Worm (Caenorhabditis elegans) whole organism, L4 larva: ENCODE measurements around the gene Y48C3A.18.

ENCODE experiments used
- F10B5.3 ChIP-seq: sonication (generic microtip); optimal IDR thresholded peaks from 2 replicates; lab custom pipeline; 2016; ENCODE audit warnings: mild to moderate bottlenecking, missing genetic modification characterization, missing compliant biosample characterization
- F37D6.2 ChIP-seq: sonication (generic microtip); optimal IDR thresholded peaks from 2 replicates; lab custom pipeline; 2016; ENCODE audit warnings: mild to moderate bottlenecking, missing genetic modification characterization, missing compliant biosample characterization
- Y5F2A.4 ChIP-seq: fragments of 200-800 bp; sonication (Bioruptor generic); optimal IDR thresholded peaks from 2 replicates; lab custom pipeline; 2018; ENCODE audit warnings: mild to moderate bottlenecking, missing genetic modification characterization, missing compliant biosample characterization
- aha-1 ChIP-seq: fragments of 150-350 bp; peaks from one replicate; lab custom pipeline; 2014; ENCODE audit warnings: missing biosample characterization, missing genetic modification characterization
- attf-4 ChIP-seq: sonication (generic microtip); optimal IDR thresholded peaks from 3 replicates; lab custom pipeline; 2017; ENCODE audit warnings: missing biosample characterization, missing genetic modification characterization
- ceh-28 ChIP-seq: fragments of 150-350 bp; optimal IDR thresholded peaks from 2 replicates; lab custom pipeline; 2014; ENCODE audit warnings: missing biosample characterization, missing genetic modification reagents, missing genetic modification characterization
- ceh-62 ChIP-seq: sonication (generic microtip); optimal IDR thresholded peaks from 2 replicates; lab custom pipeline; 2017; ENCODE audit warnings: missing biosample characterization, missing genetic modification characterization
- cey-2 ChIP-seq: sonication (generic microtip); optimal IDR thresholded peaks from 3 replicates; lab custom pipeline; 2017; ENCODE audit warnings: missing genetic modification characterization, mild to moderate bottlenecking, missing compliant biosample characterization, antibody characterized with exemption, borderline replicate concordance; ENCODE audit not compliant: insufficient read depth
- daf-12 ChIP-seq: fragments of 150-350 bp; optimal IDR thresholded peaks from 2 replicates; lab custom pipeline; 2014; ENCODE audit warnings: missing biosample characterization, missing genetic modification reagents, missing genetic modification characterization
- dve-1 ChIP-seq: sonication (generic microtip); optimal IDR thresholded peaks from 2 replicates; lab custom pipeline; 2017; ENCODE audit warnings: antibody characterized with exemption, mild to moderate bottlenecking, missing genetic modification characterization, missing compliant biosample characterization; ENCODE audit not compliant: insufficient read depth
- egl-27 ChIP-seq: sonication (generic microtip); optimal IDR thresholded peaks from 3 replicates; lab custom pipeline; 2017; ENCODE audit warnings: missing biosample characterization, missing genetic modification reagents, missing genetic modification characterization
- egl-43 ChIP-seq: fragments of 200-800 bp; sonication (Bioruptor generic); IDR thresholded peaks from 2 replicates; pipeline ENCODE4 v1.3.6; 2022; ENCODE audit warnings: missing genetic modification reagents, missing genetic modification characterization, missing compliant biosample characterization
- hmg-1.1 ChIP-seq: fragments of 200-800 bp; sonication (Bioruptor generic); IDR thresholded peaks from 2 replicates; pipeline ENCODE4 v1.3.6; 2022; ENCODE audit warnings: missing genetic modification reagents, missing genetic modification characterization, missing compliant biosample characterization
- lin-15B ChIP-seq: fragments of 150-350 bp; sonication (generic microtip); optimal IDR thresholded peaks from 3 replicates; lab custom pipeline; 2014; ENCODE audit warnings: missing biosample characterization, missing genetic modification characterization
- lin-38 ChIP-seq: fragments of 200-800 bp; sonication (Bioruptor generic); IDR thresholded peaks from 2 replicates; pipeline ENCODE4 v1.3.6; 2022; ENCODE audit warnings: missing genetic modification reagents, missing genetic modification characterization, missing compliant biosample characterization
- lin-39 ChIP-seq: fragments of 150-350 bp; optimal IDR thresholded peaks from 2 replicates; lab custom pipeline; 2014; ENCODE audit warnings: missing biosample characterization, missing genetic modification reagents, missing genetic modification characterization
- madf-5 ChIP-seq, 2 experiments: fragments of 200-800 bp; sonication (Bioruptor generic); IDR thresholded peaks; 2 replicates each; pipeline ENCODE4 v1.3.6; 2022; ENCODE audit warnings: missing compliant biosample characterization in 2 of 2, missing genetic modification characterization in 2 of 2
- mep-1 ChIP-seq: fragments of 150-350 bp; sonication (generic microtip); optimal IDR thresholded peaks from 3 replicates; lab custom pipeline; 2014; ENCODE audit warnings: missing biosample characterization, missing genetic modification characterization
- mxl-3 ChIP-seq: fragments of 200-800 bp; sonication (Bioruptor generic); optimal IDR thresholded peaks from 2 replicates; lab custom pipeline; 2018; ENCODE audit warnings: mild to moderate bottlenecking, missing genetic modification characterization, missing compliant biosample characterization
- nhr-102 ChIP-seq: sonication (generic microtip); optimal IDR thresholded peaks from 2 replicates; lab custom pipeline; 2016; ENCODE audit warnings: mild to moderate bottlenecking, missing genetic modification characterization, moderate library complexity, missing compliant biosample characterization
- nhr-11 ChIP-seq: fragments of 150-350 bp; optimal IDR thresholded peaks from 2 replicates; lab custom pipeline; 2014; ENCODE audit warnings: missing biosample characterization, missing genetic modification characterization
- nhr-41 ChIP-seq: fragments of 200-800 bp; sonication (Bioruptor generic); IDR thresholded peaks from 2 replicates; pipeline ENCODE4 v1.3.6; 2022; ENCODE audit warnings: missing genetic modification reagents, missing genetic modification characterization, missing compliant biosample characterization
- nhr-42 ChIP-seq: fragments of 200-800 bp; sonication (Bioruptor generic); IDR thresholded peaks from 2 replicates; pipeline ENCODE4 v1.3.6; 2022; ENCODE audit warnings: missing genetic modification characterization, missing compliant biosample characterization
- nhr-48 ChIP-seq: sonication (generic microtip); optimal IDR thresholded peaks from 2 replicates; lab custom pipeline; 2016; ENCODE audit warnings: mild to moderate bottlenecking, missing genetic modification characterization, missing compliant biosample characterization
- nhr-6 ChIP-seq: fragments of 150-350 bp; optimal IDR thresholded peaks from 2 replicates; lab custom pipeline; 2014; ENCODE audit warnings: missing biosample characterization, missing genetic modification characterization
- nhr-77 ChIP-seq: fragments of 150-350 bp; optimal IDR thresholded peaks from 2 replicates; lab custom pipeline; 2014; ENCODE audit warnings: missing biosample characterization, missing genetic modification characterization
- pha-4 ChIP-seq, 2 experiments: fragments of 150-350 bp in 1 of 2; fragments of 200-800 bp in 1 of 2; sonication (Bioruptor generic) in 1 of 2; IDR thresholded peaks in 1 of 2; optimal IDR thresholded peaks in 1 of 2; 2 replicates each; pipeline versions ENCODE4 v1.3.6 to Lab custom; 2014 to 2022; ENCODE audit warnings: missing genetic modification characterization in 2 of 2, missing genetic modification reagents in 2 of 2, missing biosample characterization in 1 of 2, missing compliant biosample characterization in 1 of 2
- set-16 ChIP-seq: fragments of 200-800 bp; sonication (Bioruptor generic); IDR thresholded peaks from 2 replicates; pipeline ENCODE4 v1.3.6; 2022; ENCODE audit warnings: missing genetic modification reagents, missing genetic modification characterization, missing compliant biosample characterization
- skn-1 ChIP-seq: fragments of 150-350 bp; optimal IDR thresholded peaks from 2 replicates; lab custom pipeline; 2014; ENCODE audit warnings: missing biosample characterization, missing genetic modification characterization
- unc-39 ChIP-seq: sonication (generic microtip); optimal IDR thresholded peaks from 2 replicates; lab custom pipeline; 2017; ENCODE audit warnings: missing biosample characterization, missing genetic modification characterization
- zip-11 ChIP-seq: fragments of 200-800 bp; sonication (Bioruptor generic); IDR thresholded peaks from 2 replicates; pipeline ENCODE4 v1.3.6; 2022; ENCODE audit warnings: missing genetic modification characterization, missing compliant biosample characterization
- zip-2 ChIP-seq: fragments of 150-350 bp; optimal IDR thresholded peaks from 2 replicates; lab custom pipeline; 2014; ENCODE audit warnings: missing biosample characterization, missing genetic modification characterization

The Y48C3A.18 gene

DNA sequence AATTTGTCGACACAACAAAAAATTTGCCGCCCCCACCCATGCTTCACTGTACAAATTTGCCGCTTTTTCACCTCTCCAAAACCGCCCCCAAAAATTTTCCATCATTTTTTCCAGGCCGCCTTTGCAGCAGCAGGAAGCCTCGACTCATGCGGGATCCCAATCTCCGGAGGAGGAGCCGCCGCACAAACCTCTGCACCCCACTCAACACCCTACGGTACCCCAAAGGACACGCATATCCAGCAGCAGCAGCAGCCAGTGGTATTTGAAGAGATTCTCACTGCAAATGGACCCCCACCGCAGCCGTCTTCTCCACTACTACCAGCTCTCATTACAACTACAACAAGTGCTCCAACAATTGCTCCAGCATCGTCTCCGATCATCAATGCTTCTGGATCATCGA, 29.4 kb upstream of the Y48C3A.18 start:
- TF ChIP-seq pha-4 (GFP tag; IDR thresholded peaks at IDR 0.05; lab: Robert Waterston, UW) (no peak), pha-4 (tag; optimal IDR thresholded peaks at IDR 0.05; lab: Kevin White, UChicago) (no peak), madf-5 (GFP tag; IDR thresholded peaks at IDR 0.05; lab: Robert Waterston, UW) (no peak), lin-38 (no peak), dve-1 (tag; lab: Kevin White, UChicago) (no peak), F10B5.3 (tag; lab: Kevin White, UChicago) (no peak), set-16 (peak; percentile 71), aha-1 (tag; lab: Kevin White, UChicago) (no peak), nhr-6 (tag; lab: Kevin White, UChicago) (no peak)
- TF ChIP-seq, all 104 proteins: peak for 1

DNA sequence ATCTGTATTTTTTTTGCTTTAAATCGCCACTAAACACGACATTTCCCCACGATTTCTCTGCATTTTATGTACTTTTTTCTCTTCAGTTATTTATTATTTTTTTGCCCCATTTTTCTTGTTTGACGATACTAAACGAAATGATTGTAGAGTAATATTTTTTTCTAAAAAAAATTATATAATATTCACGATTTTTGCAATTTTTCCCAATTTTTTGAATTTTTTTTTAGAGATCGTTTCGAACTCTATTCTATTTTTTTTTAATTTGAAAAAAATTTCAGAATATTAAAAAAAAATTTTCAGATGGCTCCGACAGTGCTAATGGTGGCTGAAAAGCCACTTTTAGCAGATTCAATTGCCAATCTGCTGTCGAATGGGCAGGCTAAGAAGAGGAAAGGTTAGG, 23.0 kb upstream of the Y48C3A.18 start, which contains the start of gene Y48C3A.14:
Y48C3A.14 (plus strand) TSS at position 301 of the 400 bp plus-strand sequence.
- TF ChIP-seq nhr-102 (tag; lab: Kevin White, UChicago) (no peak), nhr-41 (GFP tag; lab: Robert Waterston, UW) (no peak), nhr-77 (tag; lab: Kevin White, UChicago) (no peak), set-16 (no peak), zip-11 (GFP tag; lab: Robert Waterston, UW) (no peak), Y5F2A.4 (GFP tag; lab: Kevin White, UChicago) (no peak), hmg-1.1 (GFP tag; lab: Robert Waterston, UW) (no peak), nhr-48 (tag; lab: Kevin White, UChicago) (no peak), skn-1 (no peak)

DNA sequence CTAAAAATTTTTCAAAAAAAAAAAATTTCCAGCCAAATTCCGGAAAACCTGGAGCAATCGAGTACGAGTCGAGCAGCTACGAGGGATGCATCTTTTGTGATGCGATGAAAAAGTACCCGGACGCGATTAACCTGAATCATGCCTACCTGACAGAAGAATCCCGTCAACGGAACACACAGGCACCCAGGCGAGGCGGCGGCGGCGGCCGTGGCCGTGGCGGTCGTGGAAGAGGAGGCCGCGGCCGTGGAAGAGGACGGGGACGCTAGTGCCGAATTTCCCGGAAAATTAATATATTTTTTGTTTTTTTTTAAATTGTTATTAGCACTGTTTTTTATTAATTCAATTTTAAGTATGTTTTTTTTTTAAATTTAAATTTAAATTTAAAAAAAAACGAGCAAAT, 10.9 kb upstream of the Y48C3A.18 start:
- TF ChIP-seq zip-2 (tag; lab: Kevin White, UChicago) (no peak), set-16 (peak; percentile 90)

DNA sequence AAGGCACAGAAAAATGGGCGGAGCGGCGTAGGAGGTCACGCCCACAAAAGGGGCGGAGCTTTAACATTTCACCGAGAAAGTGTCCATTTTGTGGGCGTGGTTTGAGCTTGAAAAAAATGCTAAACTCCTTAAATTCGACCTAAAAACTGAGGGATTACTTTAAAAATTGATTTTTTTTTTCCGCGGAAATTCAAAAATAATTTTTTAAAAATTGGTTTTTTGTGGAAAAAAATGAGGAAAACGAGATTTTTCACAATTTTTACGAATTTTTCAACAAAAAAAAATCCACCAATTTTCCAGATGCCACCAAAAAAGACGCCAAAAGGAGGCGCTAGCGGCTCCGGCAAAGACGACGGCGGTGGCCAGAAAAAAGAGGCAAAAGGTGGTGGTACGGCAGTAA, 9.8 kb upstream of the Y48C3A.18 start, which contains the start of gene pinn-4:
pinn-4 (plus strand) TSS at position 301 of the 400 bp plus-strand sequence.
- no peak for TF ChIP-seq F37D6.2 (tag; lab: Kevin White, UChicago)
- no peak for TF ChIP-seq zip-2 (tag; lab: Kevin White, UChicago)
- TF ChIP-seq nhr-42 (GFP tag; lab: Robert Waterston, UW), result no peak
- TF ChIP-seq skn-1, result no peak
- TF ChIP-seq mep-1 (tag; lab: Kevin White, UChicago), result no peak
- no peak for TF ChIP-seq cey-2
- no peak for TF ChIP-seq ceh-62 (tag; lab: Kevin White, UChicago)
- no peak for TF ChIP-seq lin-15B (tag; lab: Kevin White, UChicago)
- TF ChIP-seq unc-39 (tag; lab: Kevin White, UChicago), result no peak
- no peak for TF ChIP-seq egl-43 (GFP tag; lab: Robert Waterston, UW)
- no peak for TF ChIP-seq attf-4 (tag; lab: Kevin White, UChicago)
- no peak for TF ChIP-seq mxl-3 (GFP tag; lab: Kevin White, UChicago)

DNA sequence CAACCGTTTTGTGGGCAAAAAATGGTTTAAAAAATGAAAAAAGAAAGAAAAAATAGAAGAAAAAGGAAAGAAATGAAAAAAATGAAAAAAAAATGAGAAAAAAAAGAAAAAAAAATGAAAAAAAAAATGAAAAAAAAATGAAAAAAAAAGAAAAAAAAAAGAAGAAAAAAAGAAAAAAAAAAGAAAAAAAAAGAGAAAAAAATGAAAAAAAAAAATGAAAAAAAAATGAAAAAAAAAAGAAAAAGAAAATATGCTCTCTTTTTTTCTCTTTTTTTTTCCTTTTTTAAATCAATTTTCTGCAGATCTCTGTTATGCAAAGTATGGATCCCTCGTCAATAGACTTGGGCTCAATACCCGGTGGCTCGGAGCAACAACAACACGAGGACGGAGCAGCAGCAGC, 6.6 kb upstream of the Y48C3A.18 start, which contains the start of gene efl-2:
efl-2 (plus strand) TSS at position 301 of the 400 bp plus-strand sequence.
- TF ChIP-seq daf-12 (tag; lab: Kevin White, UChicago), result no peak
- TF ChIP-seq ceh-28, result no peak
- no peak for TF ChIP-seq aha-1 (tag; lab: Kevin White, UChicago)
- no peak for TF ChIP-seq lin-39 (tag; lab: Kevin White, UChicago)

DNA sequence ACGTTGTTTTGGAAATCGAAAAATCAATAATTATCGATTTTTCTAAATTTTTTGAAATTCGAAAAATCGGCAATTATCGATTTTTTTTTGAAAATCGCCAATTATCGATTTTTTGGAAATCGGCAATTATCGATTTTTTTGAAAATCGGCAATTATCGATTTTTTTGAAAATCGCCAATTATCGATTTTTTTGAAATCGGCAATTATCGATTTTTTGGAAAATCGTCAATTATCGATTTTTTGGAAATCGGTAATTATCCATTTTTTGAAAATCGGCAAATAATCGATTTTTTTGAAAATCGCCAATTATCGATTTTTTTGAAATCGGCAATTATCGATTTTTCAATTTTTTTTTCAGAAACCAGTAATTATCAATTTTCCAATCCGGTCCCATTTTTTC, 1.7 kb downstream of the Y48C3A.18 start:
- TF ChIP-seq nhr-11 (tag; lab: Kevin White, UChicago) (no peak), attf-4 (tag; lab: Kevin White, UChicago) (no peak), ceh-28 (peak; percentile 99), egl-27 (tag; lab: Kevin White, UChicago) (no peak), nhr-77 (tag; lab: Kevin White, UChicago) (no peak)
- TF ChIP-seq, all 104 proteins: peak for 1
